Worm (Caenorhabditis elegans) whole organism, L2 larva: ENCODE measurements around the gene C04H5.7.

Source experiments
- ZK546.5 ChIP-seq: sonication (generic microtip); optimal IDR thresholded peaks from 2 replicates; lab custom pipeline; 2017; ENCODE audit warnings: missing biosample characterization, missing genetic modification characterization
- blmp-1 ChIP-seq: sonication (generic microtip); optimal IDR thresholded peaks from 2 replicates; lab custom pipeline; 2017; ENCODE audit warnings: missing genetic modification characterization, mild to moderate bottlenecking, missing compliant biosample characterization, antibody characterized with exemption, moderate library complexity; ENCODE audit not compliant: insufficient read depth
- lin-39 ChIP-seq: fragments of 150-350 bp; optimal IDR thresholded peaks from 2 replicates; lab custom pipeline; 2014; ENCODE audit warnings: missing biosample characterization, missing genetic modification reagents, missing genetic modification characterization
- zag-1 ChIP-seq: fragments of 150-350 bp; optimal IDR thresholded peaks from 2 replicates; lab custom pipeline; 2014; ENCODE audit warnings: missing biosample characterization, missing genetic modification characterization

DNA sequence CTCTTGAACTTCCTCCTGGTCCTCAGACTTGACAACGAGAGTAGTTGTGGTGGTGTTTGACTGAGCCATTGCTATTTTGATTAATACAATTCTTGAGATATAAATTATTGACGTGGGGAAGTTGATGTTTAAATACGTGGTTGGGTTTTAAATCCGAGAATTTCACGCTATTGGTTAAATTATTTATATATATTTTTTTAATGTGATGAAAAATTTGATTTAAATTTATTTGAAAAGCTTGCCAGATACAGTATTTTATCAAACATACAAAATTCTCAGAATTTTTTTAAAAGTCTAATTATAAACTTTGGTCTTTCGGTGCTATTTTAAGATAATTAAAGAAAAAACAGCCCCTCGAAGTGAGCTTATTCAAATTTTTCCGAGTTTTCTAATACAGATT is 30.2 kb upstream of the C04H5.7 start, which contains the start of the genes K10H10.7 and K10H10.10:
- TF ChIP-seq zag-1 = no peak
- no peak for TF ChIP-seq blmp-1 (tag; lab: Kevin White, UChicago)
- TF ChIP-seq ZK546.5 = no peak
- TF ChIP-seq lin-39 (tag; lab: Kevin White, UChicago) = no peak
